Worm (Caenorhabditis elegans): ENCODE results near the gene csq-1.
A peak's percentile ranks its signal among the peaks of the same experiment; 100 is the strongest.

csq-1 gene

DNA sequence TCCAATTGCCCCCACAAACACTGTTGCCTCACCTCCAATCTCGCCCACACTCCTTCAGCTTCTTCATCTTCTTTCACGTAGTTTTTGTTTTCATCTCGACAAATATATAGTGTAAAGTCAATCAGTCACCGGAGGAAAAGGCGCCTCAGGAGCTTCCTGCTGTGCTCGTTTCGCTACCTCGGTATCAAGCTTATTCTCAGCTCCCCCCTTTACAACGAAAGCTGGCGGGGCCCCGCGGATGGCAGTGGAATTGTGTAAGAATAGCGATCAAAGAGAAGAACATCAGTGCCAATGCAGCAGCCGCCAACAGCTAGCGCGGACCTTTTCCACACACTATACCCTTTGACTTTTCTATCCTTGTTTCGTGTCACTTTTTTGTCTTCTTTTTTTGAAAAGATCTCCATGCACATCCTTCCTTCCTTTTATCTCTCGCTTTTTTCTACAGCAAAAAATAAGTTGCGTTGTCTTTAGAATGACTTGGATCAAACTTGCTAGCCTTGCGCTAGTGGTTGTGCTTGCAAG is at the start of gene csq-1:
Gene csq-1 (plus strand): TSS at position 472 of the 522 bp plus-strand sequence.
- TF ChIP-seq F13H6.1 (tag; optimal IDR thresholded peaks at IDR 0.05) (peak; percentile 58), sma-9 (GFP tag; optimal IDR thresholded peaks at IDR 0.05) (peak; percentile 2), sma-9 (tag; optimal IDR thresholded peaks at IDR 0.05) (no peak), gmeb-1 (tag; optimal IDR thresholded peaks at IDR 0.05) (no peak), snpc-4 (tag; optimal IDR thresholded peaks at IDR 0.05) (no peak), nhr-129 (tag; optimal IDR thresholded peaks at IDR 0.05) (peak; percentile 40), fos-1 (tag; optimal IDR thresholded peaks at IDR 0.05) (no peak), nhr-25 (tag; optimal IDR thresholded peaks at IDR 0.05) (no peak), ztf-4 (tag; optimal IDR thresholded peaks at IDR 0.05) (no peak), Y55F3AM.14 (GFP tag; optimal IDR thresholded peaks at IDR 0.05) (no peak), aly-2 (tag; optimal IDR thresholded peaks at IDR 0.05) (no peak), mab-5 (tag; optimal IDR thresholded peaks at IDR 0.05) (no peak)

DNA sequence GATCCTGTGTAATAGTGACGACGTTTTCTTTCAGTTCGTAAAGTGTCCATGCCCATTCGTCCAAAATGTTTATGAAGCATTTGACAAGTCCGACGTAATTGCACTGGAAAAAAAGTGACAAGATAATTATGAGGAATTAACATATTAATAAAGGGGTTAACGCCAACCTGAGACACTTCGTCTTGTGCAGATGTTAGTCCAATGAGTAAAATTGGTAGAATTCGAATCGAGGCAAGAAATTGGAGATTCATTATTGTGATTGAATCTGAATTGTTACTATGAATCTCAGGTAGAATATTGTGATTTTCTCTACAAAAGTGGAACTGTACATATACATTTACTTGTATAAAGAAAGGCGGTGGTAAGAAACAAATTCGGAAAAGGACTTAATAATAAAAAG is 48.5 kb upstream of the csq-1 start, which contains the start of gene F54E4.3:
Gene F54E4.3 (minus strand): TSS at position 265 of the 400 bp plus-strand sequence.
- TF ChIP-seq nhr-12 (tag; optimal IDR thresholded peaks at IDR 0.05): no peak
- TF ChIP-seq nhr-237 (tag; optimal IDR thresholded peaks at IDR 0.05): no peak
- TF ChIP-seq skn-1 (tag; optimal IDR thresholded peaks at IDR 0.05): no peak

DNA sequence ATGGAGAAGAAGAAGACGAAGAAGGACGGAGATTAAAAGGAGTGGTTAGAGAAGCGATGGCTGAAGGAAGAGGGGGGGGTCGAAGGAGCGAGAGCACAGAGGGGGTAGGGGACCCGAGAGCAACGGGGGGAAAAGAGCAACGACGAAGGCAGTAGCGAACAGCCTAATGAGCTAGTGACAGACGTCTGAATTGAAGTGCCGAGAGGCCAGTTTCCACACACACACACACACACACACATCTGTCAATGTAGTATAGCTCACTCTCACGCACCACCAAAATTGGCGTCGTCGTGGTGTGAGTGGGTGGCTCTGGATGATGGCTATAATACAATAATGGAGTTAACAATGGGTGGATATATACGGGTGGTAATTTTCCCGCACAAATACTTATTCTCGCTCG is 48.0 kb upstream of the csq-1 start:
- no peak for TF ChIP-seq gmeb-1 (tag; optimal IDR thresholded peaks at IDR 0.05)
- no peak for TF ChIP-seq unc-62 (GFP tag; optimal IDR thresholded peaks at IDR 0.05)
- peak; percentile 54 for TF ChIP-seq unc-55 (GFP tag; optimal IDR thresholded peaks at IDR 0.05)
- peak; percentile 18 for TF ChIP-seq crh-2 (tag; optimal IDR thresholded peaks at IDR 0.05)
- no peak for TF ChIP-seq skn-1 (tag; optimal IDR thresholded peaks at IDR 0.05)
- TF ChIP-seq nhr-25 (tag; optimal IDR thresholded peaks at IDR 0.05): no peak
- no peak for TF ChIP-seq R02D3.7 (tag; optimal IDR thresholded peaks at IDR 0.05)
- peak; percentile 18 for TF ChIP-seq sma-9 (GFP tag; optimal IDR thresholded peaks at IDR 0.05)
- no peak for TF ChIP-seq sma-9 (tag; optimal IDR thresholded peaks at IDR 0.05)
- TF ChIP-seq nhr-129 (tag; optimal IDR thresholded peaks at IDR 0.05): peak; percentile 27
- TF ChIP-seq lin-11 (tag; optimal IDR thresholded peaks at IDR 0.05): peak; percentile 57
- no peak for TF ChIP-seq fos-1 (tag; optimal IDR thresholded peaks at IDR 0.05)
- no peak for TF ChIP-seq sma-3 (GFP tag; optimal IDR thresholded peaks at IDR 0.05)
- peak; percentile 45 for TF ChIP-seq C34F6.9 (tag; optimal IDR thresholded peaks at IDR 0.05)
- TF ChIP-seq Y55F3AM.14 (GFP tag; optimal IDR thresholded peaks at IDR 0.05): peak; percentile 18
- no peak for TF ChIP-seq nhr-10 (tag; optimal IDR thresholded peaks at IDR 0.05)
- TF ChIP-seq mab-5 (tag; optimal IDR thresholded peaks at IDR 0.05): no peak
- TF ChIP-seq nhr-6 (tag; optimal IDR thresholded peaks at IDR 0.05): no peak
- TF ChIP-seq ceh-82 (tag; optimal IDR thresholded peaks at IDR 0.05): no peak
- TF ChIP-seq ztf-4 (tag; optimal IDR thresholded peaks at IDR 0.05): no peak
- no peak for TF ChIP-seq F13H6.1 (tag; optimal IDR thresholded peaks at IDR 0.05)
- peak; percentile 59 for TF ChIP-seq zag-1 (tag; optimal IDR thresholded peaks at IDR 0.05)
- peak; percentile 29 for TF ChIP-seq lin-13 (GFP tag; optimal IDR thresholded peaks at IDR 0.05)
- TF ChIP-seq nhr-237 (tag; optimal IDR thresholded peaks at IDR 0.05): no peak

DNA sequence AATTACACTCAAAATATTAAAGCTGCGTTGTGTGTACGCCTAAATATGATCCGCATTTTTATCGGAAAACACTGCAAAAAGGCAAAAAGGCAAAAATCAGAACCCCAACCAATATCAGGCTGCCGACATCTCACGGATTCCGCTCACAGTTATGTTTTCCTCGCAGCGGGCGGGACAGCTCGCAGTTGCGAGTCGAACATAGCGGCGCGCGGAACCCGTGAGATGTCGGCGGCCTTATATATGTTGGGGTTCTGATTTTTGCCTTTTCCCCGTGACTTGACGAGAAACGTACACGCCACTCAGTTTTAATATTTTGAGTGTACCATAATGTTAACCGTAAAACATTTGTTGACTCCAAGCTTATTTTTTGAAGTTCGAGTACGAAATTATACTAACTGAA is 47.2 kb upstream of the csq-1 start:
- TF ChIP-seq ZK546.5 (tag; optimal IDR thresholded peaks at IDR 0.05) (no peak), ztf-1 (GFP tag; conservative IDR thresholded peaks at IDR 0.05) (no peak), nhr-12 (tag; optimal IDR thresholded peaks at IDR 0.05) (no peak), snpc-4 (tag; optimal IDR thresholded peaks at IDR 0.05) (peak; percentile 85), mbf-1 (tag; optimal IDR thresholded peaks at IDR 0.05) (no peak), Y55F3AM.14 (GFP tag; optimal IDR thresholded peaks at IDR 0.05) (no peak)

DNA sequence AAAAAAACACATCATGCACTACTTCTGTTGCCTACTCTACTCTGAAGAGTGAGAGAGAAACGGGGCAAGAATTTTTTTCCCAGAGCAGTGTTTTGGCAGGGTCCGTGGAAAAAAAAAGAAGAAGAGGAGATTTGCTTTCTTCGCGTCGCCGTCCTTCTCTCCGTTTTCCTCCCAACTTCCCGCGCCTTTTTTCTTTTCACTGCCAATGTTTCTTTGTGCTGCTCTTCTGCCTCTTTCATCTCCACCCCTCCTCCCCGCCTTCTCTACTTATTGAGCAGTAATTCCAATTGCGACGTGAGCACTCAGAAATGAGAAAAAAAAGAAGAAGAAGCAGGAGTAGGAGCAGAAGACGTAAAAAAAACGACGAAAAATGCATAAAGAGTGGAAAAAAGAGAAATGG is 44.7 kb upstream of the csq-1 start:
- TF ChIP-seq mab-5 (tag; optimal IDR thresholded peaks at IDR 0.05): no peak
- no peak for TF ChIP-seq nhr-11 (tag; optimal IDR thresholded peaks at IDR 0.05)
- TF ChIP-seq fos-1 (tag; optimal IDR thresholded peaks at IDR 0.05): peak; percentile 4
- TF ChIP-seq unc-55 (GFP tag; optimal IDR thresholded peaks at IDR 0.05): peak; percentile 65
- no peak for TF ChIP-seq elt-3 (tag; optimal IDR thresholded peaks at IDR 0.05)
- peak; percentile 74 for TF ChIP-seq C34F6.9 (tag; optimal IDR thresholded peaks at IDR 0.05)
- peak; percentile 52 for TF ChIP-seq F13H6.1 (tag; optimal IDR thresholded peaks at IDR 0.05)
- TF ChIP-seq lsy-2 (tag; optimal IDR thresholded peaks at IDR 0.05): peak; percentile 12 to 38
- TF ChIP-seq ceh-82 (tag; optimal IDR thresholded peaks at IDR 0.05): peak; percentile 5
- TF ChIP-seq zag-1 (tag; optimal IDR thresholded peaks at IDR 0.05): peak; percentile 79
- TF ChIP-seq crh-2 (tag; optimal IDR thresholded peaks at IDR 0.05): peak; percentile 59
- TF ChIP-seq nhr-129 (tag; optimal IDR thresholded peaks at IDR 0.05): peak; percentile 68
- peak; percentile 20 for TF ChIP-seq sem-4 (tag; optimal IDR thresholded peaks at IDR 0.05)
- TF ChIP-seq Y55F3AM.14 (GFP tag; optimal IDR thresholded peaks at IDR 0.05): peak; percentile 3
- no peak for TF ChIP-seq mdl-1 (tag; optimal IDR thresholded peaks at IDR 0.05)
- peak; percentile 59 for TF ChIP-seq lin-11 (tag; optimal IDR thresholded peaks at IDR 0.05)

Measured in whole organism, L2 larva.